Worm (Caenorhabditis elegans): ENCODE data around the gene ZK418.11.

ce11 chrIII:7106854-7107253, 6.8 kb downstream of the ZK418.11 start:
- no peak for TF ChIP-seq him-1 (tag; optimal IDR thresholded peaks at IDR 0.05)
- no peak for TF ChIP-seq W03F9.2 (tag; optimal IDR thresholded peaks at IDR 0.05)
- TF ChIP-seq dao-5 (tag; optimal IDR thresholded peaks at IDR 0.05), result no peak

All from whole organism, L4/young adult.